Worm (Caenorhabditis elegans): ENCODE measurements around the gene letm-1.

The letm-1 gene

DNA sequence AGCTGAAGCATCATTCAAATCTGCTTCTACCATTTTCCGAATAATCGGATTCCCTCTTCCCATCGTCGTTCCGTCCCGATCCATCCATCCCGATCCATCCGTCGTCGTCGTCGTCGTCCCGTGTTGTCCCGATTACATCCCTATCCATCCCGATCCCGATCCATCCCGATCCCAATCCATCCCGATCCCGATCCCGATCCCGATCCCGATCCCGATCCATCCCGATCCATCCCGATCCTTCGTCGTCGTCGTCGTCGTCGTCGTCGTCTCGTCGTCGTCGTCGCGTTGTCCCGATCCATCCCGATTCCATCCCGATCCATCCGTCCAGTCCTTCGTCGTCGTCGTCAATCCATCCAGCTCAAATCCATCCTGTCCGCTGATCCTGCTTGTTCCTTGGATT is 13.9 kb upstream of the letm-1 start:
- TF ChIP-seq Y22D7AL.16 (tag; optimal IDR thresholded peaks at IDR 0.05) = no peak
- no peak for TF ChIP-seq odd-2 (tag; optimal IDR thresholded peaks at IDR 0.05)
- no peak for TF ChIP-seq ets-4 (tag; optimal IDR thresholded peaks at IDR 0.05)
- no peak for TF ChIP-seq gmeb-2 (tag; optimal IDR thresholded peaks at IDR 0.05)
- TF ChIP-seq madf-2 (tag; optimal IDR thresholded peaks at IDR 0.05) = no peak
- TF ChIP-seq che-1 (tag; optimal IDR thresholded peaks at IDR 0.05) = no peak
- TF ChIP-seq unc-3 (GFP tag; conservative IDR thresholded peaks at IDR 0.05) = no peak
- TF ChIP-seq unc-3 (tag; optimal IDR thresholded peaks at IDR 0.05) = no peak
- TF ChIP-seq fkh-6 (tag; optimal IDR thresholded peaks at IDR 0.05) = no peak
- no peak for TF ChIP-seq fax-1 (tag; optimal IDR thresholded peaks at IDR 0.05)
- TF ChIP-seq unc-55 (GFP tag; optimal IDR thresholded peaks at IDR 0.05) = no peak
- no peak for TF ChIP-seq dmd-4 (tag; optimal IDR thresholded peaks at IDR 0.05; ENCODE audit: borderline replicate concordance)
- TF ChIP-seq F13H6.1 (tag; optimal IDR thresholded peaks at IDR 0.05) = no peak
- no peak for TF ChIP-seq ceh-19 (GFP tag; optimal IDR thresholded peaks at IDR 0.05)
- no peak for TF ChIP-seq zip-5 (tag; optimal IDR thresholded peaks at IDR 0.05)
- TF ChIP-seq tbx-7 (tag; optimal IDR thresholded peaks at IDR 0.05) = no peak
- TF ChIP-seq eyg-1 (tag; optimal IDR thresholded peaks at IDR 0.05) = no peak
- TF ChIP-seq elt-2 (tag; optimal IDR thresholded peaks at IDR 0.05) = no peak
- TF ChIP-seq pha-2 (tag; optimal IDR thresholded peaks at IDR 0.05) = no peak
- TF ChIP-seq ceh-24 (tag; optimal IDR thresholded peaks at IDR 0.05) = no peak

DNA sequence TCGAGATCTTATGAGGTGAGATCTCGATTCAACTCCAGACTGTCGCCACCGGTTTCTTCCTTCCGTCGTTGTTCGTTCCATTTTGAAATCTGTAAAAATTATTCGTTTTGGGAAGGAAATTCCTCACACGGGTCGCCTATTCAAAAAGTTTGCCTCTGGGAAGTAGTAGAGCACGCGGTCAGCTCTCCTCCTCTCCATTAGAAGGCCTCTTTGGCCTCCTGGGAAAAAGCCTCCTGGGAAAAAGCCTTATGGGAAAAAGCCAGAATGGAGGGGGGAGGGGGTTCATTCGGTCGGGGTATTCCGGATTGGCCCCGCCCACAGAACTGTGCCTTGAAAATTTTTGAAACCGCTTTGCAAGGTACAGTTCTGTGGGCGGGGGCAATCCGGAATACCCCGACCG is 13.4 kb upstream of the letm-1 start:
- TF ChIP-seq elt-4 (tag; optimal IDR thresholded peaks at IDR 0.05) (no peak), unc-3 (GFP tag; conservative IDR thresholded peaks at IDR 0.05) (0 out of 2 replicates have a peak, but pooled peaks have one; percentile 11), unc-3 (tag; optimal IDR thresholded peaks at IDR 0.05) (no peak)

- TF ChIP-seq gmeb-2 (tag; optimal IDR thresholded peaks at IDR 0.05) (no peak), ceh-6 (GFP tag; optimal IDR thresholded peaks at IDR 0.05) (no peak), ceh-48 (tag; optimal IDR thresholded peaks at IDR 0.05) (no peak), dve-1 (tag; optimal IDR thresholded peaks at IDR 0.05) (no peak), lim-6 (tag; optimal IDR thresholded peaks at IDR 0.05) (no peak), tbx-7 (tag; optimal IDR thresholded peaks at IDR 0.05) (no peak), madf-2 (tag; optimal IDR thresholded peaks at IDR 0.05) (no peak), K09A11.1 (tag; optimal IDR thresholded peaks at IDR 0.05; ENCODE audit: insufficient read depth) (no peak), F13H6.1 (tag; optimal IDR thresholded peaks at IDR 0.05) (no peak), che-1 (tag; optimal IDR thresholded peaks at IDR 0.05) (no peak), ceh-9 (tag; optimal IDR thresholded peaks at IDR 0.05) (no peak)
Observed at ce11 chrV:13649730-13650349, 11.2 kb upstream of the letm-1 start, which contains the start of gene H37A05.4. H37A05.4 (minus strand) TSS chrV:13649780.

DNA sequence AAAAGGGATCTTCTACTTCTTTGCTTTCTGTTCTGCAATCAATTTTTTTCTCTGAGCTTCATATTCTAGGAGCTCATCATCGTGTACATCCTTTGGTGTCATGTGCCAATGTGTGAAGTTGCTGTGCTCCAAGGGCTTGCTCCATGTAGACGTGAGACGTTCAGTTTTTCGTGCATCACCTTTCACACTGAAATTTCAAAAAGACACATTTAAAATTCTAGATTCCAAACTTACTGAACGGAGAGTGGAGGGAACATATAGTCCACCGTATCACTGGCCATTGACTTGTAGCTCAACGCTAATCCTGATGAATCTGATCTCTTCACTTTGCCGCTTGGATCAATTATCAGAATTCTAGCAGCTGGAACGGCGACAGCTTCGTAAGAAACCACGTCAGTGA is 10.3 kb upstream of the letm-1 start:
- TF ChIP-seq hlh-6 (tag; optimal IDR thresholded peaks at IDR 0.05) (no peak), madf-2 (tag; optimal IDR thresholded peaks at IDR 0.05) (no peak), tbx-7 (tag; optimal IDR thresholded peaks at IDR 0.05) (no peak), pqm-1 (tag; optimal IDR thresholded peaks at IDR 0.05) (no peak), elt-2 (tag; optimal IDR thresholded peaks at IDR 0.05) (no peak), fkh-6 (tag; optimal IDR thresholded peaks at IDR 0.05) (no peak), pag-3 (tag; optimal IDR thresholded peaks at IDR 0.05; ENCODE audit: borderline replicate concordance) (no peak), pros-1 (tag; optimal IDR thresholded peaks at IDR 0.05) (no peak), sox-2 (GFP tag; IDR thresholded peaks at IDR 0.05) (no peak), lin-11 (tag; optimal IDR thresholded peaks at IDR 0.05) (no peak), dmd-4 (tag; optimal IDR thresholded peaks at IDR 0.05; ENCODE audit: borderline replicate concordance) (no peak), sdc-2 (tag; optimal IDR thresholded peaks at IDR 0.05) (no peak), unc-3 (GFP tag; conservative IDR thresholded peaks at IDR 0.05) (no peak), unc-3 (tag; optimal IDR thresholded peaks at IDR 0.05) (no peak), odd-2 (tag; optimal IDR thresholded peaks at IDR 0.05) (no peak), elt-4 (tag; optimal IDR thresholded peaks at IDR 0.05) (no peak), hlh-8 (tag; optimal IDR thresholded peaks at IDR 0.05) (no peak), unc-42 (tag; optimal IDR thresholded peaks at IDR 0.05) (no peak)

Measured in whole organism, late embryonic.